Fruit fly (Drosophila melanogaster): ENCODE results near the gene HIP.
A peak's percentile ranks its signal among the peaks of the same experiment; 100 is the strongest.

HIP gene

DNA sequence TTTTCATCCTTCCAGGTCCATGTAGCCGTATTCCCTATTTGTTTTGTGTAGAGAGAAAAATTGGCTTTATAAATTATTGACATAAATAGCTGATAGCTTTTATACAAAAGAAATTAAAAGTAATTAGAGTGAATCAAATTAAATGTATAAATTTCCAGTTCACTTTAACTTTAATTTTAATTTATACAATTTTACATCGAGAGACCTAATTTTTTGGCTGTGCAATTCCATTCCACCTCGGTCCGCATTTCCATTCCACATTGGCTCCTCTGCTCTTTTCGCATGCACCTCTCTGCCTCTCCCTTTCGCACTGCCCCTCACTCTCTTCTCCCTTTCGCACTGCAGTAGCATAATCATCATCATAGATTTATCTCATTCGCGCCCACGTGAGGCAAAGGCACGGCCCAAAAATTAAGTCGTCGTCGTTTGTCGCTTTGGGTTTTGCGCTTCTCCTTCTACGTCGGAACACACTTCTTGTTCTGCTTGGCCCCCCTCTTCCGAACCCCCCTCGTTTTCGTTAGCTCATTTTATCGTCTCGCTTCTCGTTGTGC lies 19.9 kb upstream of the HIP start:
- TF ChIP-seq chinmo (GFP tag; IDR thresholded peaks at IDR 0.05; ENCODE audit: partially characterized antibody): peak; percentile 30; the same call in 1 of the 4 replicates
- TF ChIP-seq row (GFP tag; IDR thresholded peaks at IDR 0.05): peak; percentile 19; the same call in 1 of the 3 replicates
- peak; percentile 51; the same call in 1 of the 2 replicates for TF ChIP-seq Drgx (GFP tag; IDR thresholded peaks at IDR 0.05)
- peak; percentile 27 for TF ChIP-seq Hmr (GFP tag; optimal IDR thresholded peaks at IDR 0.05)
- no peak for TF ChIP-seq H15 (GFP tag; IDR thresholded peaks at IDR 0.05)
- TF ChIP-seq Hand (GFP tag; optimal IDR thresholded peaks at IDR 0.05): peak; percentile 8
- TF ChIP-seq gem (tag; optimal IDR thresholded peaks at IDR 0.05): peak; percentile 14
- TF ChIP-seq CG12299 (tag; optimal IDR thresholded peaks at IDR 0.05): no peak
- TF ChIP-seq CG2678 (tag; optimal IDR thresholded peaks at IDR 0.05): peak; percentile 8
- peak; percentile 16 for TF ChIP-seq CG9727 (GFP tag; optimal IDR thresholded peaks at IDR 0.05)
- peak in 1 of 2 experiments; percentile 24 for TF ChIP-seq Trl (optimal IDR thresholded peaks at IDR 0.05)
- no peak for TF ChIP-seq Trl (GFP tag; optimal IDR thresholded peaks at IDR 0.05)
- TF ChIP-seq CG17912 (GFP tag; optimal IDR thresholded peaks at IDR 0.05): no peak
- no peak for TF ChIP-seq tll (GFP tag; optimal IDR thresholded peaks at IDR 0.05)
- no peak for TF ChIP-seq CG10654 (GFP tag; optimal IDR thresholded peaks at IDR 0.05)
- TF ChIP-seq abd-A (tag; optimal IDR thresholded peaks at IDR 0.05): peak; percentile 21
- TF ChIP-seq Bgb (GFP tag; IDR thresholded peaks at IDR 0.05; ENCODE audit: partially characterized antibody): no peak
- no peak for TF ChIP-seq Gug (GFP tag; IDR thresholded peaks at IDR 0.05)
- no peak for TF ChIP-seq CG12236 (GFP tag; optimal IDR thresholded peaks at IDR 0.05)
- TF ChIP-seq zen2 (GFP tag; IDR thresholded peaks at IDR 0.05; ENCODE audit: partially characterized antibody): no peak
- TF ChIP-seq CG1832 (GFP tag; optimal IDR thresholded peaks at IDR 0.05): peak; percentile 82
- TF ChIP-seq sisA (GFP tag; IDR thresholded peaks at IDR 0.05): no peak
- peak; percentile 71 for TF ChIP-seq crol (GFP tag; IDR thresholded peaks at IDR 0.05)
- TF ChIP-seq CG10321 (GFP tag; IDR thresholded peaks at IDR 0.05): peak; percentile 89
- peak; percentile 3 for TF ChIP-seq CG2120 (GFP tag; optimal IDR thresholded peaks at IDR 0.05)
- peak; percentile 35 for TF ChIP-seq pfk (GFP tag; optimal IDR thresholded peaks at IDR 0.05)
- TF ChIP-seq CG12155 (GFP tag; optimal IDR thresholded peaks at IDR 0.05): peak; percentile 44

dm6 chrX:3779686-3780407 lies 19.1 kb upstream of the HIP start:
- TF ChIP-seq CG12155 (GFP tag; optimal IDR thresholded peaks at IDR 0.05) (peak; percentile 91), dysf (GFP tag; IDR thresholded peaks at IDR 0.05) (0 out of 3 replicates have a peak, but pooled peaks have one; percentile 29), D19A (tag; optimal IDR thresholded peaks at IDR 0.05) (peak; percentile 7), CG8290 (GFP tag; optimal IDR thresholded peaks at IDR 0.05) (no peak), CG8290 (tag; optimal IDR thresholded peaks at IDR 0.05) (peak in 1 of 2 experiments; percentile 10), pros (GFP tag; optimal IDR thresholded peaks at IDR 0.05) (peak; percentile 91), CG6254 (GFP tag; optimal IDR thresholded peaks at IDR 0.05) (no peak), otp (GFP tag; IDR thresholded peaks at IDR 0.05) (peak; percentile 53; the same call in 1 of the 3 replicates), CG34422 (GFP tag; IDR thresholded peaks at IDR 0.05) (peak; percentile 54; the same call in 1 of the 3 replicates), dmrt99B (tag; optimal IDR thresholded peaks at IDR 0.05) (no peak), E2f1 (GFP tag; IDR thresholded peaks at IDR 0.05) (no peak), CG12071 (GFP tag; optimal IDR thresholded peaks at IDR 0.05) (no peak), CG13624 (GFP tag; optimal IDR thresholded peaks at IDR 0.05) (peak; percentile 27), Sry-β (GFP tag; optimal IDR thresholded peaks at IDR 0.05) (peak; percentile 65), p53 (GFP tag; optimal IDR thresholded peaks at IDR 0.05) (peak; percentile 29), onecut (GFP tag; IDR thresholded peaks at IDR 0.05) (0 out of 2 replicates have a peak, but pooled peaks have one; percentile 21), CG9609 (GFP tag; optimal IDR thresholded peaks at IDR 0.05) (no peak), CG4282 (GFP tag; optimal IDR thresholded peaks at IDR 0.05) (no peak), CG3065 (GFP tag; optimal IDR thresholded peaks at IDR 0.05) (no peak), Oaz (GFP tag; IDR thresholded peaks at IDR 0.05) (no peak), CG8359 (GFP tag; optimal IDR thresholded peaks at IDR 0.05; ENCODE audit: borderline replicate concordance) (no peak), CG8765 (GFP tag; IDR thresholded peaks at IDR 0.05) (peak; percentile 63; the same call in 1 of the 2 replicates), CG2889 (GFP tag; IDR thresholded peaks at IDR 0.05) (no peak), nerfin-1 (tag; optimal IDR thresholded peaks at IDR 0.05) (peak; percentile 57)
